Fruit fly (Drosophila melanogaster) whole organism, embryonic: Measurements from ENCODE around the gene RpS20.
A peak's percentile ranks its signal among the peaks of the same experiment; 100 is the strongest.

ENCODE experiments used
- CG10274 ChIP-seq: fragments of 200-800 bp; sonication (Bioruptor generic); optimal IDR thresholded peaks from 3 replicates; lab custom pipeline; 2017; ENCODE audit warnings: missing biosample characterization, mild to moderate bottlenecking, missing genetic modification characterization
- CG10979 ChIP-seq: fragments of 200-800 bp; sonication (Bioruptor generic); optimal IDR thresholded peaks from 2 replicates; lab custom pipeline; 2018; ENCODE audit warnings: missing biosample characterization, mild to moderate bottlenecking, missing genetic modification characterization, moderate library complexity
- CG12391 ChIP-seq: fragments of 200-800 bp; sonication (Bioruptor generic); optimal IDR thresholded peaks from 3 replicates; lab custom pipeline; 2018; ENCODE audit warnings: missing biosample characterization, mild to moderate bottlenecking, missing genetic modification characterization, moderate library complexity
- CG14860 ChIP-seq: fragments of 200-800 bp; sonication (Bioruptor generic); IDR thresholded peaks from 3 replicates; pipeline ENCODE4 v1.3.6; 2022; ENCODE audit warnings: missing biosample characterization, missing genetic modification characterization; ENCODE audit not compliant: partially characterized antibody
- CG1647 ChIP-seq: fragments of 200-800 bp; sonication (Bioruptor generic); optimal IDR thresholded peaks from 3 replicates; lab custom pipeline; 2016; ENCODE audit warnings: missing biosample characterization, missing genetic modification characterization
- CG17359 ChIP-seq: fragments of 200-800 bp; sonication (Bioruptor generic); optimal IDR thresholded peaks from 3 replicates; lab custom pipeline; 2018; ENCODE audit warnings: missing biosample characterization, mild to moderate bottlenecking, missing genetic modification characterization, moderate library complexity
- CG1832 ChIP-seq: fragments of 200-800 bp; sonication (Bioruptor generic); optimal IDR thresholded peaks from 2 replicates; lab custom pipeline; 2017; ENCODE audit warnings: missing biosample characterization, mild to moderate bottlenecking, missing genetic modification characterization, inconsistent platforms
- CG18599 ChIP-seq: fragments of 200-800 bp; sonication (Bioruptor generic); optimal IDR thresholded peaks from 3 replicates; lab custom pipeline; 2017; ENCODE audit warnings: missing biosample characterization, missing genetic modification characterization, mild to moderate bottlenecking, moderate library complexity, missing genetic modification reagents
- CG18619 ChIP-seq: fragments of 200-800 bp; sonication (Bioruptor generic); optimal IDR thresholded peaks from 3 replicates; lab custom pipeline; 2017; ENCODE audit warnings: missing biosample characterization, mild to moderate bottlenecking, missing genetic modification characterization
- CG31365 ChIP-seq: fragments of 200-800 bp; sonication (Bioruptor generic); optimal IDR thresholded peaks from 2 replicates; lab custom pipeline; 2018; ENCODE audit warnings: missing biosample characterization, mild to moderate bottlenecking, missing genetic modification characterization
- CG32772 ChIP-seq: fragments of 200-800 bp; sonication (Bioruptor generic); IDR thresholded peaks from 2 replicates; pipeline ENCODE4 v1.3.6; 2022; ENCODE audit warnings: missing biosample characterization, missing genetic modification characterization
- CG34422 ChIP-seq: fragments of 200-800 bp; sonication (Bioruptor generic); IDR thresholded peaks from 3 replicates; pipeline ENCODE4 v1.3.6; 2022; ENCODE audit warnings: missing biosample characterization, missing genetic modification characterization
- CG4328 ChIP-seq: fragments of 200-800 bp; sonication (Bioruptor generic); optimal IDR thresholded peaks from 3 replicates; lab custom pipeline; 2017; ENCODE audit warnings: missing biosample characterization, missing genetic modification reagents, missing genetic modification characterization
- CG4730 ChIP-seq: fragments of 200-800 bp; sonication (Bioruptor generic); IDR thresholded peaks from 2 replicates; pipeline ENCODE4 v1.3.6; 2022; ENCODE audit warnings: missing biosample characterization, missing genetic modification characterization
- CG6272 ChIP-seq: fragments of 200-800 bp; sonication (Bioruptor generic); IDR thresholded peaks from 2 replicates; pipeline ENCODE4 v1.3.6; 2022; ENCODE audit warnings: missing biosample characterization, missing genetic modification characterization
- CG7357 ChIP-seq: fragments of 200-800 bp; sonication (Bioruptor generic); IDR thresholded peaks from 3 replicates; pipeline ENCODE4 v1.3.6; 2022; ENCODE audit warnings: missing biosample characterization, missing genetic modification characterization
- CG7987 ChIP-seq: fragments of 200-800 bp; sonication (Bioruptor generic); optimal IDR thresholded peaks from 2 replicates; lab custom pipeline; 2018; ENCODE audit warnings: missing biosample characterization, mild to moderate bottlenecking, missing genetic modification characterization, moderate library complexity
- CG8290 ChIP-seq, 3 experiments: fragments of 200-800 bp; sonication (Bioruptor generic); optimal IDR thresholded peaks; 2 replicates each; lab custom pipeline; 2016 to 2019; ENCODE audit warnings: missing biosample characterization in 3 of 3, missing genetic modification characterization in 3 of 3, mild to moderate bottlenecking in 2 of 3, moderate library complexity in 1 of 3
- CG9876 ChIP-seq: fragments of 200-800 bp; sonication (Bioruptor generic); optimal IDR thresholded peaks from 2 replicates; lab custom pipeline; 2016; ENCODE audit warnings: missing biosample characterization, missing genetic modification characterization
- Dad ChIP-seq: fragments of 200-800 bp; sonication (Bioruptor generic); optimal IDR thresholded peaks from 3 replicates; lab custom pipeline; 2016; ENCODE audit warnings: missing biosample characterization, missing genetic modification characterization
- Lpt ChIP-seq: fragments of >200 bp; optimal IDR thresholded peaks from 2 replicates; lab custom pipeline; 2018; ENCODE audit warnings: missing biosample characterization, missing genetic modification characterization
- NC2α ChIP-seq: fragments of 200-800 bp; sonication (Bioruptor generic); optimal IDR thresholded peaks from 2 replicates; lab custom pipeline; 2016; ENCODE audit warnings: missing biosample characterization, missing genetic modification characterization
- Oli ChIP-seq: fragments of 200-800 bp; sonication (Bioruptor generic); optimal IDR thresholded peaks from 2 replicates; lab custom pipeline; 2018; ENCODE audit warnings: missing biosample characterization, mild to moderate bottlenecking, missing genetic modification characterization, moderate library complexity
- Optix ChIP-seq: fragments of 200-800 bp; sonication (Bioruptor generic); IDR thresholded peaks from 3 replicates; pipeline ENCODE4 v1.3.6; 2022; ENCODE audit warnings: missing biosample characterization, missing genetic modification characterization
- Pdp1 ChIP-seq, 2 experiments: fragments of 200-800 bp; sonication (Bioruptor generic); optimal IDR thresholded peaks; 3 replicates each; lab custom pipeline; 2016; ENCODE audit warnings: missing biosample characterization in 2 of 2, missing genetic modification characterization in 2 of 2, mild to moderate bottlenecking in 1 of 2, moderate library complexity in 1 of 2
- Poxn ChIP-seq: fragments of 200-800 bp; sonication (Bioruptor generic); IDR thresholded peaks from 2 replicates; pipeline ENCODE4 v1.3.6; 2022; ENCODE audit warnings: missing biosample characterization, missing genetic modification characterization
- Trl ChIP-seq, 3 experiments: fragments of >200 bp in 2 of 3; fragments of 200-800 bp in 1 of 3; sonication (Bioruptor generic) in 1 of 3; optimal IDR thresholded peaks; 2 replicates in 1 of 3; 3 replicates in 2 of 3; lab custom pipeline; 2016 to 2017; ENCODE audit warnings: missing biosample characterization in 1 of 3, missing genetic modification characterization in 1 of 3
- btn ChIP-seq: fragments of 200-800 bp; sonication (Bioruptor generic); optimal IDR thresholded peaks from 2 replicates; lab custom pipeline; 2016; ENCODE audit warnings: missing biosample characterization, missing genetic modification characterization
- crol ChIP-seq: fragments of 200-800 bp; sonication (Bioruptor generic); IDR thresholded peaks from 2 replicates; pipeline ENCODE4 v1.3.6; 2022; ENCODE audit warnings: missing biosample characterization, missing genetic modification characterization
- fru ChIP-seq: fragments of >200 bp; optimal IDR thresholded peaks from 2 replicates; lab custom pipeline; 2017
- ftz-f1 ChIP-seq: fragments of 200-800 bp; sonication (Bioruptor generic); optimal IDR thresholded peaks from 2 replicates; lab custom pipeline; 2016; ENCODE audit warnings: missing biosample characterization, missing genetic modification characterization
- fu2 ChIP-seq: fragments of 200-800 bp; sonication (Bioruptor generic); optimal IDR thresholded peaks from 2 replicates; lab custom pipeline; 2016; ENCODE audit warnings: missing biosample characterization, missing genetic modification characterization
- ham ChIP-seq: fragments of 200-800 bp; sonication (Bioruptor generic); IDR thresholded peaks from 2 replicates; pipeline ENCODE4 v1.3.6; 2022; ENCODE audit warnings: missing biosample characterization, missing genetic modification characterization
- inv ChIP-seq: fragments of 200-800 bp; sonication (Bioruptor generic); IDR thresholded peaks from 2 replicates; pipeline ENCODE4 v1.3.6; 2022; ENCODE audit warnings: missing biosample characterization, missing genetic modification characterization; ENCODE audit not compliant: partially characterized antibody
- kah ChIP-seq: fragments of 200-800 bp; sonication (Bioruptor generic); optimal IDR thresholded peaks from 2 replicates; lab custom pipeline; 2018; ENCODE audit warnings: missing biosample characterization, mild to moderate bottlenecking, missing genetic modification characterization
- kay ChIP-seq: fragments of 200-800 bp; sonication (Bioruptor generic); optimal IDR thresholded peaks from 2 replicates; lab custom pipeline; 2016; ENCODE audit warnings: missing biosample characterization, missing genetic modification characterization
- knrl ChIP-seq: fragments of 200-800 bp; sonication (Bioruptor generic); IDR thresholded peaks from 3 replicates; pipeline ENCODE4 v1.3.6; 2022; ENCODE audit warnings: missing biosample characterization, missing genetic modification characterization; ENCODE audit not compliant: partially characterized antibody
- lab ChIP-seq: fragments of 200-800 bp; sonication (Bioruptor generic); optimal IDR thresholded peaks from 3 replicates; lab custom pipeline; 2017; ENCODE audit warnings: missing biosample characterization, missing genetic modification characterization, mild to moderate bottlenecking, moderate library complexity, missing genetic modification reagents
- pan ChIP-seq, 4 experiments: fragments of >200 bp in 3 of 4; fragments of 200-800 bp in 1 of 4; sonication (Bioruptor generic) in 1 of 4; optimal IDR thresholded peaks in 3 of 4; IDR thresholded peaks in 1 of 4; 2 replicates each; pipeline versions ENCODE4 v1.3.6 to Lab custom; 2017 to 2022; ENCODE audit warnings: missing biosample characterization in 2 of 4, missing genetic modification characterization in 2 of 4, mixed read lengths in 1 of 4
- pb ChIP-seq: fragments of 200-800 bp; sonication (Bioruptor generic); optimal IDR thresholded peaks from 3 replicates; lab custom pipeline; 2016; ENCODE audit warnings: missing biosample characterization, missing genetic modification characterization
- sd ChIP-seq: fragments of 200-800 bp; sonication (Bioruptor generic); optimal IDR thresholded peaks from 3 replicates; lab custom pipeline; 2018; ENCODE audit warnings: missing biosample characterization, mild to moderate bottlenecking, missing genetic modification characterization, moderate library complexity
- shn ChIP-seq: fragments of 200-800 bp; sonication (Bioruptor generic); optimal IDR thresholded peaks from 3 replicates; lab custom pipeline; 2016; ENCODE audit warnings: missing biosample characterization, missing genetic modification characterization
- stc ChIP-seq: fragments of 200-800 bp; sonication (Bioruptor generic); IDR thresholded peaks from 2 replicates; pipeline ENCODE4 v1.3.6; 2022; ENCODE audit warnings: missing biosample characterization, missing genetic modification characterization
- tin ChIP-seq: fragments of 200-800 bp; sonication (Bioruptor generic); optimal IDR thresholded peaks from 3 replicates; lab custom pipeline; 2016; ENCODE audit warnings: missing biosample characterization, missing genetic modification characterization
- ttk ChIP-seq: fragments of 200-800 bp; sonication (Bioruptor generic); IDR thresholded peaks from 2 replicates; pipeline ENCODE4 v2.1.2; 2022; ENCODE audit warnings: missing biosample characterization, missing genetic modification characterization
- tup ChIP-seq: fragments of 200-800 bp; sonication (Bioruptor generic); optimal IDR thresholded peaks from 2 replicates; lab custom pipeline; 2016; ENCODE audit warnings: missing biosample characterization, mild to moderate bottlenecking, missing genetic modification characterization, moderate library complexity
- vfl ChIP-seq: fragments of 200-800 bp; sonication (Bioruptor generic); optimal IDR thresholded peaks from 2 replicates; lab custom pipeline; 2016; ENCODE audit warnings: missing biosample characterization, missing genetic modification characterization
- yki ChIP-seq: fragments of >200 bp; optimal IDR thresholded peaks from 3 replicates; lab custom pipeline; 2018

The RpS20 gene

dm6 chr3R:20829416-20830131 is 7.6 kb downstream of the RpS20 start (continued):
- no peak for TF ChIP-seq btn
- peak; percentile 45 for TF ChIP-seq CG12391 (tag; lab: Kevin White, UChicago)
- TF ChIP-seq Trl (optimal IDR thresholded peaks at IDR 0.05; lab: Kevin White, UChicago), result peak; percentile 41 to 47
- no peak for TF ChIP-seq Trl (GFP tag; optimal IDR thresholded peaks at IDR 0.05; lab: Kevin White, UChicago)
- peak; percentile 19 for TF ChIP-seq CG18619 (GFP tag; lab: Kevin White, UChicago)
- no peak for TF ChIP-seq vfl
- TF ChIP-seq CG7357, result no peak
- TF ChIP-seq crol (GFP tag; lab: Robert Waterston, UW), result peak; percentile 99
- TF ChIP-seq CG1647 (GFP tag; lab: Kevin White, UChicago), result no peak
- TF ChIP-seq fru, result no peak
- TF ChIP-seq CG34422, result peak; percentile 70; the same call in 2 of the 3 replicates
- no peak for TF ChIP-seq tup (GFP tag; lab: Kevin White, UChicago)
- TF ChIP-seq ftz-f1 (GFP tag; lab: Kevin White, UChicago), result peak; percentile 80
- TF ChIP-seq Oli (tag; lab: Kevin White, UChicago), result peak; percentile 51
- no peak for TF ChIP-seq Poxn (GFP tag; lab: Robert Waterston, UW)
- no peak for TF ChIP-seq stc (GFP tag; lab: Robert Waterston, UW)
- TF ChIP-seq ttk (GFP tag; lab: Robert Waterston, UW), result no peak
- TF ChIP-seq CG31365 (tag; lab: Kevin White, UChicago), result no peak
- no peak for TF ChIP-seq Lpt (GFP tag; lab: Kevin White, UChicago)
- TF ChIP-seq CG14860 (GFP tag; lab: Robert Waterston, UW), result no peak
- no peak for TF ChIP-seq Dad (GFP tag; lab: Kevin White, UChicago)
- TF ChIP-seq knrl (GFP tag; lab: Robert Waterston, UW), result no peak
- TF ChIP-seq CG1832 (GFP tag; lab: Kevin White, UChicago), result no peak
- no peak for TF ChIP-seq CG32772 (GFP tag; lab: Robert Waterston, UW)
- peak; percentile 48 for TF ChIP-seq CG7987 (GFP tag; lab: Kevin White, UChicago)
- TF ChIP-seq CG10274 (GFP tag; lab: Kevin White, UChicago), result no peak
- no peak for TF ChIP-seq CG4328 (GFP tag; lab: Kevin White, UChicago)
- no peak for TF ChIP-seq CG10979
- TF ChIP-seq ham, result no peak
- no peak for TF ChIP-seq shn (GFP tag; lab: Kevin White, UChicago)
- no peak for TF ChIP-seq CG17359 (tag; lab: Kevin White, UChicago)
- TF ChIP-seq tin (GFP tag; lab: Kevin White, UChicago), result no peak
- no peak for TF ChIP-seq CG8290 (GFP tag; optimal IDR thresholded peaks at IDR 0.05; lab: Kevin White, UChicago)
- TF ChIP-seq CG8290 (tag; optimal IDR thresholded peaks at IDR 0.05; lab: Kevin White, UChicago), result peak in 1 of 2 experiments; percentile 86
- no peak for TF ChIP-seq NC2α (GFP tag; lab: Kevin White, UChicago)
- TF ChIP-seq Optix, result no peak
- no peak for TF ChIP-seq kah
- TF ChIP-seq lab (GFP tag; lab: Kevin White, UChicago), result peak; percentile 43
- peak in 1 of 2 experiments; percentile 30 for TF ChIP-seq Pdp1 (GFP tag; optimal IDR thresholded peaks at IDR 0.05; lab: Kevin White, UChicago)
- TF ChIP-seq pan (optimal IDR thresholded peaks at IDR 0.05; lab: Kevin White, UChicago), result no peak
- TF ChIP-seq pan (GFP tag; optimal IDR thresholded peaks at IDR 0.05 in 1 of 2, IDR thresholded peaks at IDR 0.05 in 1 of 2), result peak in 1 of 2 experiments; percentile 73
- TF ChIP-seq inv (GFP tag; lab: Robert Waterston, UW), result no peak
- no peak for TF ChIP-seq CG4730 (GFP tag; lab: Robert Waterston, UW)
- no peak for TF ChIP-seq kay (GFP tag; lab: Kevin White, UChicago)
- TF ChIP-seq fu2 (GFP tag; lab: Kevin White, UChicago), result no peak
- peak; percentile 45 for TF ChIP-seq CG18599 (GFP tag; lab: Kevin White, UChicago)
- TF ChIP-seq CG6272 (GFP tag; lab: Robert Waterston, UW), result peak; percentile 25; the same call in 1 of the 2 replicates
- TF ChIP-seq sd (tag; lab: Kevin White, UChicago), result peak; percentile 79
- TF ChIP-seq pb (GFP tag; lab: Kevin White, UChicago), result no peak
- TF ChIP-seq CG9876 (GFP tag; lab: Kevin White, UChicago), result no peak
- no peak for TF ChIP-seq yki (lab: Kevin White, UChicago)
